Fruit fly (Drosophila melanogaster): ENCODE measurements around the gene elfless.

elfless gene

DNA sequence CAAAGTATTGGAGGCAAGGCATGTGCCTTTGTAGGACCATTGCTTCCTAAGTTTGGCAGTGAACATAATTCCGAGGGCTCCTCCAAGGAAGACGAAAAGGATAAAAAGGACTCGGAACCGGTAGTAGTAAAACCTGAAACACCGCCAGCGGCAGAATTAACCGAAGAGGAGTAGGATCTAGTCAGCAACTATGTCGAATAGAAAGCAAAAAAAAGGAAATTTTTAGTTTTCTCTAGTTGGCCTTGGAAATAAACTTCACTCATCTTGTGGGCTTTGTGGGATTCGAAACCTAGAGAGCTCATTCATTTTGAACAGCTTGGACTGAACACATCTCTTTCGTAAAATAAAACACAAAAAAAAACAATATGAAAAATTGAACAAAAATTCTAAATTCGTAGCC lies 2.6 kb downstream of the elfless start, which contains the start of gene CG31740:
TSS of gene CG31740 (plus strand) at position 301 of the 400 bp plus-strand sequence.
- TF ChIP-seq woc (GFP tag; optimal IDR thresholded peaks at IDR 0.05) (no peak), brk (GFP tag; optimal IDR thresholded peaks at IDR 0.05) (no peak), Abd-B (GFP tag; optimal IDR thresholded peaks at IDR 0.05) (no peak), Sp1 (GFP tag; optimal IDR thresholded peaks at IDR 0.05) (no peak), Mio (GFP tag; optimal IDR thresholded peaks at IDR 0.05) (no peak), br (GFP tag; optimal IDR thresholded peaks at IDR 0.05) (no peak), tai (GFP tag; optimal IDR thresholded peaks at IDR 0.05) (no peak), pan (optimal IDR thresholded peaks at IDR 0.05) (no peak), psq (GFP tag; optimal IDR thresholded peaks at IDR 0.05) (no peak), Myc (optimal IDR thresholded peaks at IDR 0.05) (no peak), dl (GFP tag; optimal IDR thresholded peaks at IDR 0.05; ENCODE audit: insufficient read depth in 1 of 2, partially characterized antibody in 2 of 2) (no peak), Hnf4 (GFP tag; optimal IDR thresholded peaks at IDR 0.05) (no peak)

DNA sequence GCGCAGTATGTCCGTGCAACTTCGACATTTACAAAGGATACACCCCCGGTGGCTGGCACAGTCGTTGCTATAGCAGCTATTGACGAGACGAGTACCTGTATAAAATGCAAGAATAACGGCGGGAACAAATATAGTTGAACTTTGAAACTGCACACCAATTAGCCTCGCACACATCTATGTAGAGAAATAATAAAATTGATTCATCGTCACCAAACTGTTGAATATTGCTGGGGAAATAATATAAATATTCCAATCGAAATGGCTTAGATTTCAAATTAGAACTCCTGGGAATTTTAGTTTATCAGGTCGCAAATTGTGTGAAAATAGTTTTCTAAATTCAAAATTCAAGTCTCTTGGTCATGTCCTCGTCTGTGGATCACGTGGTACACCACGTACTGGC lies 3.6 kb downstream of the elfless start, which contains the start of the genes CG42634 and CG42635:
TSS of gene CG42634 (plus strand) at position 301 of the 400 bp plus-strand sequence.
TSS of gene CG42635 (plus strand) at position 301 of the 400 bp plus-strand sequence.
- no peak for TF ChIP-seq GATAd (GFP tag; optimal IDR thresholded peaks at IDR 0.05)
- TF ChIP-seq Mio (GFP tag; optimal IDR thresholded peaks at IDR 0.05): no peak

DNA sequence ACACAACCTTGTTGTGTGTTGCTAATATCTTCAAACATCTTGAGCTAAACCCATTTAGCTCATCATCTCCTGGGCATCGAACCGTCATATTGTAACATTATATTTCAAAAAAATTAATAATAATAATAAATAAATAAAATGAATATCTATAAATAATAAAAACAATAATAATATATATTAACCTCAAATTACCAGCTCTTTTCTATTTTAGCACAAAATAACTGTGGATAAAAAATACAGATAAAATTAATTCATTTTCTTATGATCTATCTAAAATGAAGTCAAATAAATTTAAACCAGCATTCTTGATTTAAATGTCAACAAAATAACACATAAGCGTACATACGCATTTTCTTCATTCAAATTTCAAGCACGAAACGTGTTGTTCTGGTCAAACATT lies 4.2 kb downstream of the elfless start, which contains the start of gene CG42659:
TSS of gene CG42659 (plus strand) at position 301 of the 400 bp plus-strand sequence.
- TF ChIP-seq Abd-B (GFP tag; optimal IDR thresholded peaks at IDR 0.05) (no peak), Hnf4 (GFP tag; optimal IDR thresholded peaks at IDR 0.05) (no peak), HLH106 (tag; optimal IDR thresholded peaks at IDR 0.05) (no peak), woc (GFP tag; optimal IDR thresholded peaks at IDR 0.05) (no peak), usp (GFP tag; optimal IDR thresholded peaks at IDR 0.05) (no peak), ey (GFP tag; optimal IDR thresholded peaks at IDR 0.05) (no peak), Hr78 (GFP tag; optimal IDR thresholded peaks at IDR 0.05) (no peak), Dfd (GFP tag; optimal IDR thresholded peaks at IDR 0.05) (no peak), dmrt93B (GFP tag; optimal IDR thresholded peaks at IDR 0.05) (no peak), foxo (GFP tag; optimal IDR thresholded peaks at IDR 0.05) (no peak), brk (GFP tag; optimal IDR thresholded peaks at IDR 0.05) (no peak), rgr (GFP tag; optimal IDR thresholded peaks at IDR 0.05) (no peak), Dif (GFP tag; optimal IDR thresholded peaks at IDR 0.05; ENCODE audit: partially characterized antibody) (no peak), CG9705 (GFP tag; optimal IDR thresholded peaks at IDR 0.05) (no peak), Vsx2 (GFP tag; optimal IDR thresholded peaks at IDR 0.05; ENCODE audit: partially characterized antibody) (no peak)

DNA sequence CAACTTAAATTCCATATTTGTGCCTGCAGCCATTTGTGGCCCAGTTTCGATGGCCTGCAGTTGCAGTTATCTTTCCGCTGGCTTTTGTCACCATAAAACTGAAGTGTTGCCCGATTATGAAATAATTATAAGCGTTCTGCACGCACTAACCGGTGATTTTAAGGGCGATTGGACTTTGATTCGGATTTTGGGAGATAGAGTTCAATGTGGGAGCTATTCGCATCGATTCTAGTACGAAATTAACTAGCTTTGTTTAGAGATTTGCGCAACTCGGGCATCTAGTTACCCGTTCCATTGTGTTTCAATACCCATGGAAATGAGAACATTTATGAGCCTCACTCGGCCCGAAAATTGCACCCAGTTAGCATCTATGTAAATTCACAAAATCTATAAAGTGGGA lies 4.9 kb downstream of the elfless start, which contains the start of gene CG5693:
TSS of gene CG5693 (plus strand) at position 301 of the 400 bp plus-strand sequence.
- TF ChIP-seq rgr (GFP tag; optimal IDR thresholded peaks at IDR 0.05) (no peak), psq (GFP tag; optimal IDR thresholded peaks at IDR 0.05) (no peak), fru (GFP tag; optimal IDR thresholded peaks at IDR 0.05) (no peak), tai (GFP tag; optimal IDR thresholded peaks at IDR 0.05) (no peak), Hnf4 (GFP tag; optimal IDR thresholded peaks at IDR 0.05) (no peak), usp (GFP tag; optimal IDR thresholded peaks at IDR 0.05) (no peak), Dif (GFP tag; optimal IDR thresholded peaks at IDR 0.05; ENCODE audit: partially characterized antibody) (no peak), Myc (optimal IDR thresholded peaks at IDR 0.05) (no peak), CG9705 (GFP tag; optimal IDR thresholded peaks at IDR 0.05) (no peak), h (GFP tag; optimal IDR thresholded peaks at IDR 0.05) (no peak), br (GFP tag; optimal IDR thresholded peaks at IDR 0.05) (no peak), woc (GFP tag; optimal IDR thresholded peaks at IDR 0.05) (no peak), dmrt93B (GFP tag; optimal IDR thresholded peaks at IDR 0.05) (no peak), foxo (GFP tag; optimal IDR thresholded peaks at IDR 0.05) (no peak), Sp1 (GFP tag; optimal IDR thresholded peaks at IDR 0.05) (no peak), dsf (GFP tag; optimal IDR thresholded peaks at IDR 0.05; ENCODE audit: borderline replicate concordance) (no peak)

DNA sequence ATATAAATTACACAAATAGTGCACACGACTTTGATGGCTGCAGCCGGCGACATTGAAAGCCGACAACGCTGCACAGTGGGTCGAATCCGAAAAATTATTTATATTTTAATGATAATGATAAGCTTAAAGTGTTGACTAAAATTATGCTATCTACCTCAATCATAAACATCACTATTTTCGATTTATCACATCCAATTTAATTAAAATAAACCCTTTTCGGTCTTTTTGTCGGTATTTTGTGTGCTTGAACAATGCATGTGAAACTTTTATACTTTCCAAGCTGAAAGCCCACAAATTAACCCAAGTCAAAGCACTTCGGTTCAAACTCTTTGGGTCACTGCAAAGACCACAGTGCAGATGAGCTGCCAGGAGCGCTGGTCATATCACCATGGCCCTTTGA lies 5.8 kb downstream of the elfless start:
- TF ChIP-seq Vsx2 (GFP tag; optimal IDR thresholded peaks at IDR 0.05; ENCODE audit: partially characterized antibody): no peak
- TF ChIP-seq woc (GFP tag; optimal IDR thresholded peaks at IDR 0.05): no peak
- TF ChIP-seq N (GFP tag; optimal IDR thresholded peaks at IDR 0.05): no peak
- no peak for TF ChIP-seq usp (GFP tag; optimal IDR thresholded peaks at IDR 0.05)
- TF ChIP-seq ey (GFP tag; optimal IDR thresholded peaks at IDR 0.05): no peak
- TF ChIP-seq brk (GFP tag; optimal IDR thresholded peaks at IDR 0.05): no peak
- no peak for TF ChIP-seq OdsH (GFP tag; optimal IDR thresholded peaks at IDR 0.05)
- no peak for TF ChIP-seq fru (GFP tag; optimal IDR thresholded peaks at IDR 0.05)
- no peak for TF ChIP-seq CG32264 (GFP tag; optimal IDR thresholded peaks at IDR 0.05)
- TF ChIP-seq lola (GFP tag; optimal IDR thresholded peaks at IDR 0.05): no peak
- TF ChIP-seq HLH106 (tag; optimal IDR thresholded peaks at IDR 0.05): no peak
- no peak for TF ChIP-seq dsf (GFP tag; optimal IDR thresholded peaks at IDR 0.05; ENCODE audit: borderline replicate concordance)
